Fruit fly (Drosophila melanogaster): ENCODE measurements around the gene Sfp87B.

- no peak for TF ChIP-seq CG4496 (GFP tag; IDR thresholded peaks at IDR 0.05)
- TF ChIP-seq EcR (GFP tag; optimal IDR thresholded peaks at IDR 0.05), result no peak
- no peak for TF ChIP-seq CG17806 (tag; optimal IDR thresholded peaks at IDR 0.05)
- no peak for TF ChIP-seq CG32121 (GFP tag; IDR thresholded peaks at IDR 0.05)
- TF ChIP-seq Pif1A (GFP tag; optimal IDR thresholded peaks at IDR 0.05), result no peak
- TF ChIP-seq fd96Ca (GFP tag; IDR thresholded peaks at IDR 0.05), result no peak
- TF ChIP-seq CG10348 (GFP tag; IDR thresholded peaks at IDR 0.05), result no peak
- TF ChIP-seq CG8159 (tag; optimal IDR thresholded peaks at IDR 0.05), result no peak
- TF ChIP-seq Ets98B (GFP tag; IDR thresholded peaks at IDR 0.05), result no peak
- TF ChIP-seq CG15710 (tag; optimal IDR thresholded peaks at IDR 0.05), result no peak
- no peak for TF ChIP-seq CG14655 (GFP tag; optimal IDR thresholded peaks at IDR 0.05)
Observed at dm6 chr3R:12260669-12261068, 12.3 kb upstream of the Sfp87B start, which contains the start of gene CG44038.
